Worm (Caenorhabditis elegans): Measurements from ENCODE around the gene srj-15.

ce11 chrV:1991381-1991780 lies 26.7 kb upstream of the srj-15 start:
- TF ChIP-seq dao-5 (tag; optimal IDR thresholded peaks at IDR 0.05), result no peak
- TF ChIP-seq W03F9.2 (tag; optimal IDR thresholded peaks at IDR 0.05), result no peak

Data from whole organism, L4/young adult.